Fruit fly (Drosophila melanogaster): ENCODE measurements around the gene CG9757.
A peak's percentile ranks its signal among the peaks of the same experiment; 100 is the strongest.

CG9757 gene

DNA sequence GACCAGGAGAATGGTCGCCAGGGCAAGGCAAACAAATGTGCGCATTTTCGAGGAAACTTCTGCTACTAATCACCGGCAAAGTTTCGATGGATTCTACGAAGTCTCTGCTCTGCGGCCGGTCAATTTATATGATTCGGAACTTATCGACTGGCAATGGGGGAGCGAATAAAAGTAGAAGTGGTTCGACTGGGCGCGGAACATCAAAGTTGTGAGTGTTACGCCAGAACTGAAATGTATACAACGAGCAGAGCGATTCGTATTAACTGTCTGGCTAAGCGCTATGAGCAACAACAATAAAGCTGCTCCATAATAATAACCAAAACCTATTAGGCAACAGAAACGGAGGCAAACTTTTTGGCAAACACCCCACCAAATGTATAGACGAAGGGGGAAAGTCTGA lies at the start of gene CG9757:
Gene CG9757 (minus strand): TSS at position 101 of the 400 bp plus-strand sequence.
- TF ChIP-seq EcR (GFP tag; optimal IDR thresholded peaks at IDR 0.05): no peak
- TF ChIP-seq psq (optimal IDR thresholded peaks at IDR 0.05): no peak
- no peak for TF ChIP-seq CG8478 (optimal IDR thresholded peaks at IDR 0.05)
- TF ChIP-seq Dll (optimal IDR thresholded peaks at IDR 0.05): no peak
- TF ChIP-seq pan (optimal IDR thresholded peaks at IDR 0.05): no peak
- TF ChIP-seq usp (GFP tag; optimal IDR thresholded peaks at IDR 0.05): no peak

DNA sequence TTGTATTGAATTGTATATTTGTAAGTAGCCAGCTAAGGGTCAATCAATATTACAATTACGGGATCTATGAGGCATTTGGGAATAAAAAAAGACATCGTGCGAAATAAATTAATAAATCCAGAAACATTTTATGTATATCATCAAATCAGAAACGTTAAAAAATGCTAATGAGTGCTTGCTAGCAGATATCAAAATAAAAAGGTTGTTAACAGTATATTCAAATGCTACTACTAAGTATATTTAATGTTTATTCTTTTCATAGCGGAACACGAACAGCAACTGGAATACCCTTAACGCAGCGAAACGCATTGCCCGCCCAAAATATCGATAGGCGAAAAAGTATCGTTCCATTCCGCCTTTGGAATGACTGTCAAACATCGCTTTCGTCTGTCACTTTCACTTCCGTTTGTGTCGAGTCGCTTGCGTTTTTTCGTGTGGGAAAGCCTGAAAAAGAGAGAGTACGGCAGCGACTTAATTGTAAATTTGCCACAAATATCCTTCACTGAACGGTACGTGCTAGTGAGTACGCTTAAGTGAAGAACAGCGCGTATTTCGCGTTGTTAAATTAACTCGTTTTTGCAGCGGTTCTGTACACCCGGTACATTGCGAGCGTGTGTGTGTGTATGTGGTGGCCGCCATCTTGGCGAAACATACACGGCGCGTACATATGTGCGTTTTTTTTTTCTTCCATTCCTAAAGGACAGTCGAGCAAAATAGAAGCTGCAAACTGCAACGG lies 48.9 kb upstream of the CG9757 start, which contains the start of gene B52:
Gene B52 (plus strand): TSS at position 388 of the 736 bp plus-strand sequence.
- TF ChIP-seq pan (optimal IDR thresholded peaks at IDR 0.05): no peak
- no peak for TF ChIP-seq usp (GFP tag; optimal IDR thresholded peaks at IDR 0.05)
- TF ChIP-seq psq (optimal IDR thresholded peaks at IDR 0.05): no peak
- no peak for TF ChIP-seq EcR (GFP tag; optimal IDR thresholded peaks at IDR 0.05)
- no peak for TF ChIP-seq Dll (optimal IDR thresholded peaks at IDR 0.05)
- no peak for TF ChIP-seq CG8478 (optimal IDR thresholded peaks at IDR 0.05)

DNA sequence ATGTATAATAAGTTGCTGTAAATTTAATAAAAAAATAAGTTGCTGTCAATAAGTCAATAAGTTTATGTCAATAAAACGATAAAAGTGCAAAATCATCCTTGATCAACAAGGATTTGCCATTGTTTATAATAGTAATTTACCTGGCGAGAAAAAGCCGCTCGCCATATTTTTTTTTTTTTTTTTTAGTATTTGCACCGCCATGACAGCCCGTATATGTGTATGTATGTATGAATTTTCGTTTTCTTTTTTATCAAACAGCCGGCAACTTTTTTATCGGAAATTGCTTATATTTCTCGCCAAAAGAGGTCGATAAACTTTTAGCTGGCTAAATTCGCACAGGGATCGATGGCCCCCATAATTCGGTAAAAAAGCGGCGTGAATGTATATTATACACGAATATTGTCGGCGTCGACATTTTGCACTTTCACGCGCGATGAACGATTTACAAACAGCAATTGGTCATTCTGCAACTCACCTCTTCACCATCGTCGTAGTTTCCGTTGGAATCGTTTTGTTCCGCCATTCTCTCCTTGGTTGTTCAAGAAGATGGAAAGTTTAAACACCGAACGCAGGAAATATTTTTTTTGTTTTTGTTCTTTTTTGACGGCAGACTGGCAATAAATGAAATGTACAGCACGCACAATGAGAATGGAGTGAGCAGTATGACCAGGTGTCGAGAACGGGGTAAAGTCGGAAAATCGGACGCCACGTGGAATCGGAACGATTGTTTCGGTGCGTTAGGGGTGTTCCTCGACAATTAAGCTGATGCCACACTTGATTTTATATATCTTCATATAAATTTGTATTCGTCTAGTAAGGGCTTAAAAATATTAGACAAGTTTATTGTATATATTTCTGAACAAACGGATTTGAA lies 47.9 kb upstream of the CG9757 start, which contains the start of gene Hrb87F:
Gene Hrb87F (minus strand): TSS at position 667 of the 874 bp plus-strand sequence.
- no peak for TF ChIP-seq Dll (optimal IDR thresholded peaks at IDR 0.05)

DNA sequence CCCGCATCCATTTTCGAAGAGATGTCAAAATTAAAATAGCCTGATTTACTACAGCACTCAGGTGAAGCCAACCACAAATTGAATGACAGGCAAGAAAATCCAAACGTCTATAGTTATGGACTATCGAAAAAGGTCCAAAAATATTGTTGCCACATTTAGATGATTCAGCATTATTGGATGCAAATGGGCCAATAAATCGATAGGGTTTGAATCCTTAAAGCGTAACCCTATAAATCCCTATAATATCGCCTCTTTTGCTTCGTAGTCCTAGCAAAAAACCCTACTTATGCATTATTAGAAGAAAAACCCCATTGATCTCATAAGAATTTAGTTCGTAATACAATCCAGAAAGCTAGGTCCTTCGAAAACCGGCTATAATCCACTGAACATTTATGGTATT lies 44.1 kb upstream of the CG9757 start, which contains the start of gene Rbp4:
Gene Rbp4 (minus strand): TSS at position 101 of the 400 bp plus-strand sequence.
- TF ChIP-seq pan (optimal IDR thresholded peaks at IDR 0.05): no peak
- TF ChIP-seq CG8478 (optimal IDR thresholded peaks at IDR 0.05): no peak
- TF ChIP-seq usp (GFP tag; optimal IDR thresholded peaks at IDR 0.05): no peak
- no peak for TF ChIP-seq Dll (optimal IDR thresholded peaks at IDR 0.05)
- TF ChIP-seq psq (optimal IDR thresholded peaks at IDR 0.05): no peak
- no peak for TF ChIP-seq EcR (GFP tag; optimal IDR thresholded peaks at IDR 0.05)

DNA sequence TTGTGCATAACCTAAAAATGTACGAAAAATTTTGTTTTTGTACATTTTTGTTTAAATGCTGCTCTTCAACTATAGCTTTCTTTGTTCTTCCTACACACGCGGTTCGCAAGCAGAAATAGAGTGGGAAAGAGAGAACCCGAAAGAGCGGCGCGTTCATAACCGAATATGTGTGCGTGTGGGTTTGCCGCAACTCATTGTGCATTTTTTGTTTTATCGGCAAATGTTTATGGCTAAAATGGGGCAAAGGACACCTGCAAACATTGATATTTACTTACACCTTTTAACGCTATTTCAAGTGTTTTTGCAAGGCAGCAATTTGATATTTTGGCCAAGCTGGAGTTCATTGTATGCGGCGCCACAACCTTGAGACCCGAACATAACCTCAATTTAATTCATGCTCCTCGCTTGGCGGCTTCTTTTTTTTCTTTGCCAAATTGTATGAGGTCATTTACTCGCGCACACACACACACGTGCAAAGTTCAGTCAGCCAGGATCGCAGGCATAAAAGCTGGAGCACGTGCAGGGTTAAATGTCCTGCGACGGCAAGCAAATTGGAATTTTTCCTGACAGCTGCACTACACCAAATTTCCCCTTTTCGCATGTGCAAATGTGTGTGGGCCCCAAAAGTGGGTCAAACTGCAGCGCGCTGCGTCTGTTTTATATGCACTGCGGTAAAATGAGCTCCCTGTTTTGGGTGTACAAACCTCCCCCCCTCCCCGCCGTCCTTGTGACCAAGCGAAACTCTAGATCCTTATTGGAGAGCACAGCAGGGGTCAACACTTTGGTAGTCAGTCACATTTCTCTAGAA lies 35.7 kb upstream of the CG9757 start:
- TF ChIP-seq EcR (GFP tag; optimal IDR thresholded peaks at IDR 0.05) (peak in 1 of 2 experiments; percentile 71), Dll (optimal IDR thresholded peaks at IDR 0.05) (no peak)

DNA sequence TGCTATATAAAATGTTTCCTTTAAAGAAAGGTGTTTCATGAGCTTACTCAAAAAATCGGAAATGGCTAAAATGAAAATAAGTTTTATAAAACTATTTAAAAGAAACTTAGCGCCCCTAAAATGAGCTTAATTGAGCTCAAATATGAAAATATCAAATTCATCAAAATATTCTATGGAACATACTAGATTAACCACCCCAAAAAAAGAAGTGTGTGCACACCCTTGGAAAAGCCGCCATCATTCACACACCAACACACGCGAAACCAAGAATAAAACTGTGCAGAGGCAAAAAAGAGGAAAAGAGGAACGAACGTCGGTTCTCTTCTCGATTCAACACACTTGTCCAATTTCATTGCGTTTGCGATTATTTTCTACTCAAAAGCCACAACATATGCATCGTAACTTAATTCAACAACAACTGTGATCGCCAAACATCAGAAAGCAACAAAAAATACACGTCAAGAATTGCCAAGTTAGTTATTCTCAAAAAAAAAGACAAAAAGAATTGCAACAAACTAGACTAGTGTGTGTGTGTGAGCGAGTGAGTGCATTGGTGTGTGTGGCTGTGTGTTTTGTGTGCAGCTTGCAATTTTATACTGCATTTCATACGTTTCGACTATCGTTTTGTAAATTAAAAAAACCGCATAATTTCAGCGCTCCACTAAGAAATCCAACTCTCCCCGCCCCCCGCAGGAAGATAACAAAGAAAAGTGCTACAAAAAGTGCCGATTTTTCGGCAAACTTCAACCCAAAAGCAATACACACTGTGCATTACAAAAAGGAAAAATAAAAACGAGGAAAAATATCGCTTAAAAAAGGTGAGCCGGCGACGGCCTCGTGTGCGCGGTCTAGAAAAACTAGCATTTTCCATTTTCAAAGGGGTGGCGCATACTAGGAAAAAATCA lies 34.7 kb upstream of the CG9757 start, which contains the start of gene rin:
Gene rin (plus strand): TSS at position 276 of the 905 bp plus-strand sequence.
- no peak for TF ChIP-seq EcR (GFP tag; optimal IDR thresholded peaks at IDR 0.05)
- no peak for TF ChIP-seq Dll (optimal IDR thresholded peaks at IDR 0.05)

DNA sequence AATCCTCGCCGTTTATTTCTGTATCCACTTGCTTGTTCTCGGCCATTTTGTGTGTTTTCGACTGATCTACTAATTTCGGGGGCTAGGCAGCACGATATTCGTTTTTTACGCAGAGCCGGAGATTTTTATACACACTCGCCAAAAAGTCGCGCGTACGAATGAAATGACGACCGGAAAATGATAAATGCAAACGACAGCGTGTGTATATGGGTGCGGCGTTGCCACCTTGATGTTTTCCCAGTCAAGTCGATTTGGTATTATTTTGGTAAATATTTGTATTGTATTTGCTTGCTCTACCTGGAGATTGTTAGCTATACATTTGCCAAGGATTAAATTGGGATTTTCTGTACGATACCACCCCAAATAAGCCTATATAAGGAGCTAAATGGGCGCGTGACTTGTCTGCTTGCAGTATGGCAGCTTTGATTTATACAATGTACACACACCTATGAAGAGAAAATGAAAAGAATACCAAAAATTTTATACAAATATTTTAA lies 33.7 kb upstream of the CG9757 start, which contains the start of gene sqd:
Gene sqd (minus strand): TSS at position 431 of the 497 bp plus-strand sequence.
- TF ChIP-seq psq (optimal IDR thresholded peaks at IDR 0.05) (no peak), usp (GFP tag; optimal IDR thresholded peaks at IDR 0.05) (no peak), CG8478 (optimal IDR thresholded peaks at IDR 0.05) (no peak), EcR (GFP tag; optimal IDR thresholded peaks at IDR 0.05) (no peak)

DNA sequence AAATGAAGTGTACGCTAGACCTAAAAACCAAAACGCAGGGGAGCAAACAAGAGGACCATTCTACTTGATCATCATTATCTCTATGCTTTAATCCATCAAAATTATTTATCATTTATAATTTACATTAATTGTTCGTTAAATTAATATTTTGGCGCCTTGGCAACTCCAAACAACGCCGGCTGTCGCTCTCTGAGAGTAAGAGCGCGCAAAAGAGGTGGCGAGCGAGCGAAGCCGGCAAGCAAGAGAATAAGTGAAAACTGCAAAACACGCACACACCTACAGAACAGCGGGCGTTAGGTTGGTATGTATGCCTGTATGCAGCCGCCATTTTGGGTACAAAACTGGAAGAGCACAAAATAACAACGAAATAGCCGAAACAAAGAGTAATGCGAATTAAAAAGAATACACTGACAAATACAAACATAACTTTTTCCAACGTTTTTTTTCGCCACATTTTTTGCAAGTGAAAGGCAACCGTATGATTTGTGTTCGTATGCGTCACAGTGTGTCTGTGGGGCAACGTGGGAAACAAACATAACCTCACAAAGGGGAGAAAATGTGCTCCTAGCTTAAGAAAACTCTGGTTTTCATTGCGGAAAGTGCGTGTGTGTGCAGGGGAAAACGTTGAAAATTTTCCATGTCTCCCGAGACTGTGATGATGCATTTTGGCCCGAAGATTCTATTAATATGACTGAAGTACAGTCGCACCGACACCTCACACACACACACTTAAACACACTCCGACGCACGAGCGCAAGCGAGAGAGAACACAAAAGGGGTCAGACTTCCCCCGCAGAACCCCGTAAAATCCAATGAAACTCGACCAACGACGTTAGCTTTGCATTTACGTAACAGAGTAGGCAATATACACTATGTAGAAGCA lies 32.8 kb upstream of the CG9757 start:
- TF ChIP-seq EcR (GFP tag; optimal IDR thresholded peaks at IDR 0.05) (no peak), psq (optimal IDR thresholded peaks at IDR 0.05) (no peak), usp (GFP tag; optimal IDR thresholded peaks at IDR 0.05) (no peak), CG8478 (optimal IDR thresholded peaks at IDR 0.05) (no peak), pan (optimal IDR thresholded peaks at IDR 0.05) (no peak), Dll (optimal IDR thresholded peaks at IDR 0.05) (no peak)

DNA sequence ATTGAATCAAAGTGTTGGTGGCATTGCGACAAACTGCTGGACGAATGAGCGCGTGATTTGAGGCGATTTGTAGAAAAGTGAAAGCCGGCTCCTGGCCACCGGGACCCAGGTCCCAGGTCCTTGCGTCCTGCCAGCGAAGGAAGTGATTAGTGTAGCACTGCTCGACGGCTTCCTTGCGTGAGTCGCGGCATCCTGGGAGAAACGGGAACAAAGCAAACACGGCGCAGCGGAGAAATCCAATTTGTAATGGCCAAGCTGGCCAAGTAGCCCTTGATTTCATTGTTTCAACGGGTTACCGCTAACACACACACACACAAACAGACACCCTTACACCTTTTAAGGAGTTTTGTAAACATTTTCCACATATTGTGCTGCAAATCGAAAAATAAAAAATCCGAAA lies 19.4 kb upstream of the CG9757 start, which contains the start of gene CG10841:
Gene CG10841 (plus strand): TSS at position 301 of the 400 bp plus-strand sequence.
- no peak for TF ChIP-seq CG8478 (optimal IDR thresholded peaks at IDR 0.05)
- TF ChIP-seq psq (optimal IDR thresholded peaks at IDR 0.05): no peak
- TF ChIP-seq Dll (optimal IDR thresholded peaks at IDR 0.05): no peak
- TF ChIP-seq pan (optimal IDR thresholded peaks at IDR 0.05): no peak
- TF ChIP-seq usp (GFP tag; optimal IDR thresholded peaks at IDR 0.05): no peak
- TF ChIP-seq EcR (GFP tag; optimal IDR thresholded peaks at IDR 0.05): no peak

DNA sequence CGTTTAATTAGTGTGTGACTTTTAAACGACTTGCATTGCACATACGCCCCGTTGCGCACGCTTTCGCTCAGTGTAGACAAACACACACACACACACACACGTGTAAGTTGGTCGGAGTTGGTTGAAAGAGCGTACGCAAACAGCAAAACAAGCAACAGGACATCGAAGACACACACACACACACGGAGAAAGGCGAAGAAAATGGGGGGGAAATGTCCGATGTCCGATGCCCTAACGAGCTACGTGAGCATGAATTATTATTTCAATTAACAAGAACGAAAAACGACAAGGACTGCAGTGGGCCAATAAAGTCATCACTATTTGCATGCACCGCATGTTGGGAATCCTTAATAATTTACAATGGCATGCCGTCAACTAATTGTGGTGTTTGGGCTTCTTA lies 5.0 kb upstream of the CG9757 start:
- TF ChIP-seq CG8478 (optimal IDR thresholded peaks at IDR 0.05): no peak
- TF ChIP-seq Dll (optimal IDR thresholded peaks at IDR 0.05): no peak
- no peak for TF ChIP-seq pan (optimal IDR thresholded peaks at IDR 0.05)
- no peak for TF ChIP-seq psq (optimal IDR thresholded peaks at IDR 0.05)
- no peak for TF ChIP-seq usp (GFP tag; optimal IDR thresholded peaks at IDR 0.05)
- TF ChIP-seq EcR (GFP tag; optimal IDR thresholded peaks at IDR 0.05): no peak

All from whole organism.